Worm (Caenorhabditis elegans) whole organism, L1 larva: ENCODE data around the gene sulp-7.
A peak's percentile ranks its signal among the peaks of the same experiment; 100 is the strongest.

ENCODE experiments used
- F16B12.6 ChIP-seq: fragments of 150-350 bp; optimal IDR thresholded peaks from 2 replicates; lab custom pipeline; 2014; ENCODE audit warnings: missing biosample characterization, missing genetic modification characterization
- aha-1 ChIP-seq: fragments of 150-350 bp; optimal IDR thresholded peaks from 2 replicates; lab custom pipeline; 2014; ENCODE audit warnings: missing biosample characterization, missing genetic modification characterization
- blmp-1 ChIP-seq: fragments of 150-350 bp; optimal IDR thresholded peaks from 2 replicates; lab custom pipeline; 2014; ENCODE audit warnings: missing biosample characterization, missing genetic modification characterization
- ceh-82 ChIP-seq, 3 experiments: fragments of 150-350 bp in 1 of 3; sonication (generic microtip) in 2 of 3; optimal IDR thresholded peaks; 2 replicates each; lab custom pipeline; 2014 to 2017; ENCODE audit warnings: missing biosample characterization in 3 of 3, missing genetic modification characterization in 3 of 3
- ceh-88 ChIP-seq: fragments of 200-800 bp; sonication (Bioruptor generic); IDR thresholded peaks from 2 replicates; pipeline ENCODE4 v1.3.6; 2022; ENCODE audit warnings: missing genetic modification characterization, missing compliant biosample characterization
- dpl-1 ChIP-seq, 3 experiments: fragments of 150-350 bp in 2 of 3; sonication (generic microtip) in 1 of 3; optimal IDR thresholded peaks; 2 replicates each; lab custom pipeline; 2014 to 2017; ENCODE audit warnings: missing biosample characterization in 3 of 3, missing genetic modification characterization in 3 of 3, missing genetic modification reagents in 3 of 3
- dsc-1 ChIP-seq: sonication (generic microtip); optimal IDR thresholded peaks from 2 replicates; lab custom pipeline; 2016; ENCODE audit warnings: mild to moderate bottlenecking, missing genetic modification characterization, missing compliant biosample characterization
- efl-3 ChIP-seq: fragments of 200-800 bp; sonication (Bioruptor generic); optimal IDR thresholded peaks from 2 replicates; lab custom pipeline; 2018; ENCODE audit warnings: mild to moderate bottlenecking, missing genetic modification characterization, missing compliant biosample characterization
- egl-13 ChIP-seq: sonication (generic microtip); optimal IDR thresholded peaks from 2 replicates; lab custom pipeline; 2016; ENCODE audit warnings: missing genotype, missing genetic modification reagents, missing genetic modification characterization, missing compliant biosample characterization
- elt-2 ChIP-seq: sonication (generic microtip); optimal IDR thresholded peaks from 2 replicates; lab custom pipeline; 2016; ENCODE audit warnings: missing genetic modification characterization, mild to moderate bottlenecking, inconsistent platforms, missing compliant biosample characterization, missing genetic modification reagents
- elt-3 ChIP-seq, 6 experiments: fragments of 150-350 bp in 1 of 6; sonication (generic microtip); optimal IDR thresholded peaks; 2 replicates each; lab custom pipeline; 2017 to 2018; ENCODE audit warnings: missing biosample characterization in 6 of 6, missing genetic modification characterization in 6 of 6, inconsistent platforms in 1 of 6
- fkh-10 ChIP-seq: sonication (generic microtip); optimal IDR thresholded peaks from 2 replicates; lab custom pipeline; 2017; ENCODE audit warnings: missing biosample characterization, missing genetic modification reagents, missing genetic modification characterization
- fkh-8 ChIP-seq: sonication (generic microtip); optimal IDR thresholded peaks from 2 replicates; lab custom pipeline; 2016; ENCODE audit warnings: mild to moderate bottlenecking, missing genetic modification characterization, missing compliant biosample characterization
- fos-1 ChIP-seq: fragments of 150-350 bp; optimal IDR thresholded peaks from 2 replicates; lab custom pipeline; 2014; ENCODE audit warnings: missing biosample characterization, missing genetic modification characterization
- grh-1 ChIP-seq: fragments of 200-800 bp; sonication (Bioruptor generic); IDR thresholded peaks from 2 replicates; pipeline ENCODE4 v1.3.6; 2022; ENCODE audit warnings: missing genetic modification reagents, missing genetic modification characterization, missing compliant biosample characterization
- hlh-4 ChIP-seq: sonication (generic microtip); optimal IDR thresholded peaks from 2 replicates; lab custom pipeline; 2016; ENCODE audit warnings: mild to moderate bottlenecking, missing genetic modification characterization, missing compliant biosample characterization
- hpl-2 ChIP-seq: fragments of 150-350 bp; optimal IDR thresholded peaks from 2 replicates; lab custom pipeline; 2014; ENCODE audit warnings: missing biosample characterization, missing genetic modification reagents, missing genetic modification characterization
- irx-1 ChIP-seq: sonication (generic microtip); optimal IDR thresholded peaks from 2 replicates; lab custom pipeline; 2016; ENCODE audit warnings: missing genetic modification characterization, missing compliant biosample characterization
- isw-1 ChIP-seq: fragments of 200-800 bp; sonication (Bioruptor generic); IDR thresholded peaks from 2 replicates; pipeline ENCODE4 v1.3.6; 2022; ENCODE audit warnings: missing genetic modification characterization, missing compliant biosample characterization
- jun-1 ChIP-seq: fragments of 150-350 bp; optimal IDR thresholded peaks from 2 replicates; lab custom pipeline; 2014; ENCODE audit warnings: missing biosample characterization, missing genetic modification reagents, missing genetic modification characterization
- lin-14 ChIP-seq: fragments of 200-800 bp; sonication (Bioruptor generic); optimal IDR thresholded peaks from 2 replicates; lab custom pipeline; 2018; ENCODE audit warnings: mild to moderate bottlenecking, missing genetic modification characterization, moderate library complexity, missing compliant biosample characterization
- lin-35 ChIP-seq, 2 experiments: fragments of 150-350 bp; optimal IDR thresholded peaks; 2 replicates each; lab custom pipeline; 2014; ENCODE audit warnings: missing biosample characterization in 2 of 2, missing genetic modification characterization in 2 of 2, missing genetic modification reagents in 2 of 2
- lir-3 ChIP-seq: sonication (generic microtip); optimal IDR thresholded peaks from 2 replicates; lab custom pipeline; 2016; ENCODE audit warnings: mild to moderate bottlenecking, missing genetic modification characterization, moderate library complexity, missing compliant biosample characterization; ENCODE audit not compliant: poor library complexity
- lsy-2 ChIP-seq, 2 experiments: fragments of 150-350 bp; optimal IDR thresholded peaks; 2 replicates each; lab custom pipeline; 2014; ENCODE audit warnings: missing biosample characterization in 2 of 2, missing genetic modification characterization in 2 of 2
- mab-9 ChIP-seq: fragments of 200-800 bp; sonication (Bioruptor generic); IDR thresholded peaks from 2 replicates; pipeline ENCODE4 v1.3.6; 2022; ENCODE audit warnings: missing genetic modification reagents, missing genetic modification characterization, missing compliant biosample characterization
- mdl-1 ChIP-seq, 2 experiments: fragments of 150-350 bp; optimal IDR thresholded peaks; 2 replicates each; lab custom pipeline; 2014 to 2017; ENCODE audit warnings: missing biosample characterization in 2 of 2, missing genetic modification characterization in 2 of 2, inconsistent platforms in 1 of 2
- mef-2 ChIP-seq: fragments of 150-350 bp; optimal IDR thresholded peaks from 2 replicates; lab custom pipeline; 2014; ENCODE audit warnings: missing biosample characterization, missing genetic modification characterization
- mep-1 ChIP-seq: fragments of 150-350 bp; optimal IDR thresholded peaks from 2 replicates; lab custom pipeline; 2014; ENCODE audit warnings: missing biosample characterization, missing genetic modification characterization
- nhr-19 ChIP-seq: fragments of 200-800 bp; sonication (Bioruptor generic); conservative IDR thresholded peaks from 2 replicates; pipeline ENCODE4 v1.3.6; 2022; ENCODE audit warnings: missing genetic modification characterization, missing compliant biosample characterization
- nhr-20 ChIP-seq: sonication (generic microtip); optimal IDR thresholded peaks from 2 replicates; lab custom pipeline; 2016; ENCODE audit warnings: mild to moderate bottlenecking, missing genetic modification characterization, missing compliant biosample characterization
- nhr-47 ChIP-seq: sonication (generic microtip); optimal IDR thresholded peaks from 2 replicates; lab custom pipeline; 2016; ENCODE audit warnings: mild to moderate bottlenecking, missing genetic modification characterization, moderate library complexity, missing compliant biosample characterization
- nhr-71 ChIP-seq: sonication (generic microtip); optimal IDR thresholded peaks from 2 replicates; lab custom pipeline; 2016; ENCODE audit warnings: mild to moderate bottlenecking, missing genetic modification characterization, moderate library complexity, missing compliant biosample characterization
- nhr-76 ChIP-seq: sonication (generic microtip); optimal IDR thresholded peaks from 2 replicates; lab custom pipeline; 2017; ENCODE audit warnings: missing biosample characterization, missing genetic modification characterization
- nhr-84 ChIP-seq: sonication (generic microtip); optimal IDR thresholded peaks from 2 replicates; lab custom pipeline; 2017; ENCODE audit warnings: missing biosample characterization, missing genetic modification characterization
- pax-3 ChIP-seq: fragments of 200-800 bp; sonication (Bioruptor generic); optimal IDR thresholded peaks from 2 replicates; lab custom pipeline; 2018; ENCODE audit warnings: mild to moderate bottlenecking, missing genetic modification characterization, moderate library complexity, missing compliant biosample characterization
- pqm-1 ChIP-seq: sonication (generic microtip); optimal IDR thresholded peaks from 3 replicates; lab custom pipeline; 2017; ENCODE audit warnings: missing biosample characterization, missing genetic modification characterization
- rnt-1 ChIP-seq: sonication (generic microtip); optimal IDR thresholded peaks from 2 replicates; lab custom pipeline; 2016; ENCODE audit warnings: mild to moderate bottlenecking, missing genetic modification characterization, moderate library complexity, missing compliant biosample characterization
- skn-1 ChIP-seq: fragments of 150-350 bp; optimal IDR thresholded peaks from 2 replicates; lab custom pipeline; 2014; ENCODE audit warnings: missing biosample characterization, missing genetic modification characterization
- snpc-4 ChIP-seq: fragments of 150-350 bp; optimal IDR thresholded peaks from 2 replicates; lab custom pipeline; 2014; ENCODE audit warnings: missing biosample characterization, missing genetic modification characterization
- snu-23 ChIP-seq: sonication (generic microtip); optimal IDR thresholded peaks from 2 replicates; lab custom pipeline; 2016; ENCODE audit warnings: missing genetic modification characterization, missing compliant biosample characterization
- sox-4 ChIP-seq: sonication (generic microtip); optimal IDR thresholded peaks from 2 replicates; lab custom pipeline; 2016; ENCODE audit warnings: missing genetic modification characterization, missing compliant biosample characterization
- swsn-7 ChIP-seq: sonication (generic microtip); optimal IDR thresholded peaks from 2 replicates; lab custom pipeline; 2016; ENCODE audit warnings: missing genetic modification characterization, missing compliant biosample characterization
- tbx-2 ChIP-seq: sonication (generic microtip); optimal IDR thresholded peaks from 2 replicates; lab custom pipeline; 2016; ENCODE audit warnings: missing genetic modification characterization, missing compliant biosample characterization
- tlp-1 ChIP-seq: fragments of 150-350 bp; optimal IDR thresholded peaks from 2 replicates; lab custom pipeline; 2014; ENCODE audit warnings: missing biosample characterization, missing genetic modification characterization
- unc-62 ChIP-seq: fragments of 150-350 bp; optimal IDR thresholded peaks from 2 replicates; lab custom pipeline; 2014; ENCODE audit warnings: missing biosample characterization, missing genetic modification reagents, missing genetic modification characterization
- unc-86 ChIP-seq: sonication (generic microtip); optimal IDR thresholded peaks from 2 replicates; lab custom pipeline; 2016; ENCODE audit warnings: missing genetic modification characterization, missing compliant biosample characterization
- unc-98 ChIP-seq: fragments of 200-800 bp; sonication (Bioruptor generic); IDR thresholded peaks from 2 replicates; pipeline ENCODE4 v1.3.6; 2022; ENCODE audit warnings: missing genetic modification characterization, missing compliant biosample characterization
- vab-15 ChIP-seq: sonication (generic microtip); optimal IDR thresholded peaks from 2 replicates; lab custom pipeline; 2017; ENCODE audit warnings: missing genotype, mild to moderate bottlenecking, missing genetic modification characterization, missing compliant biosample characterization
- zag-1 ChIP-seq: fragments of 150-350 bp; optimal IDR thresholded peaks from 2 replicates; lab custom pipeline; 2014; ENCODE audit warnings: missing biosample characterization, missing genetic modification characterization
- ztf-11 ChIP-seq, 2 experiments: sonication (generic microtip); optimal IDR thresholded peaks; 2 replicates each; lab custom pipeline; 2016 to 2017; ENCODE audit warnings: missing genetic modification characterization in 2 of 2, missing biosample characterization in 1 of 2, missing compliant biosample characterization in 1 of 2
- ztf-4 ChIP-seq: fragments of 150-350 bp; optimal IDR thresholded peaks from 2 replicates; lab custom pipeline; 2014; ENCODE audit warnings: missing biosample characterization, missing genetic modification characterization

The sulp-7 gene

ce11 chrX:11034430-11035117 lies 45.9 kb upstream of the sulp-7 start:
- TF ChIP-seq swsn-7 (tag; lab: Kevin White, UChicago) (peak; percentile 40), snu-23 (GFP tag; lab: Kevin White, UChicago) (peak; percentile 44), hlh-4 (tag; lab: Kevin White, UChicago) (no peak), nhr-19 (GFP tag; lab: Robert Waterston, UW) (no peak), fkh-10 (GFP tag; lab: Kevin White, UChicago) (peak; percentile 72), nhr-76 (no peak), ceh-82 (tag; optimal IDR thresholded peaks at IDR 0.05; lab: Kevin White, UChicago) (peak in 2 of 3 experiments; percentile 40 to 48), dpl-1 (GFP tag; optimal IDR thresholded peaks at IDR 0.05; lab: Kevin White, UChicago) (no peak), egl-13 (tag; lab: Kevin White, UChicago) (no peak), F16B12.6 (tag; lab: Kevin White, UChicago) (no peak), ztf-4 (tag; lab: Kevin White, UChicago) (no peak), lin-35 (GFP tag; optimal IDR thresholded peaks at IDR 0.05; lab: Kevin White, UChicago) (peak in 1 of 2 experiments; percentile 7), mef-2 (tag; lab: Kevin White, UChicago) (no peak), elt-2 (peak; percentile 17), pqm-1 (tag; lab: Kevin White, UChicago) (no peak), vab-15 (no peak), unc-86 (tag; lab: Kevin White, UChicago) (peak; percentile 19), lir-3 (tag; lab: Kevin White, UChicago) (no peak), skn-1 (tag; lab: Kevin White, UChicago) (no peak), aha-1 (no peak), mab-9 (no peak), fkh-8 (tag; lab: Kevin White, UChicago) (peak; percentile 27), jun-1 (tag; lab: Kevin White, UChicago) (no peak), tlp-1 (tag; lab: Kevin White, UChicago) (no peak), nhr-20 (tag; lab: Kevin White, UChicago) (peak; percentile 4), pax-3 (no peak), ztf-11 (tag; optimal IDR thresholded peaks at IDR 0.05; lab: Kevin White, UChicago) (no peak), nhr-71 (tag; lab: Kevin White, UChicago) (peak; percentile 35), tbx-2 (tag; lab: Kevin White, UChicago) (peak; percentile 40), grh-1 (GFP tag; lab: Robert Waterston, UW) (no peak), rnt-1 (tag; lab: Kevin White, UChicago) (peak; percentile 18), lsy-2 (tag; optimal IDR thresholded peaks at IDR 0.05; lab: Kevin White, UChicago) (peak in 1 of 2 experiments; percentile 19), fos-1 (tag; lab: Kevin White, UChicago) (no peak), mep-1 (tag; lab: Kevin White, UChicago) (peak; percentile 12), nhr-47 (peak; percentile 40), isw-1 (GFP tag; lab: Robert Waterston, UW) (no peak), lin-14 (GFP tag; lab: Kevin White, UChicago) (peak; percentile 83), dsc-1 (tag; lab: Kevin White, UChicago) (peak; percentile 6), efl-3 (GFP tag; lab: Kevin White, UChicago) (no peak), blmp-1 (no peak), snpc-4 (tag; lab: Kevin White, UChicago) (no peak)

- TF ChIP-seq nhr-20 (tag; lab: Kevin White, UChicago), result peak; percentile 16
- TF ChIP-seq elt-3 (tag; optimal IDR thresholded peaks at IDR 0.05; lab: Kevin White, UChicago), result no peak
- TF ChIP-seq irx-1, result no peak
- TF ChIP-seq ceh-88 (GFP tag; lab: Robert Waterston, UW), result no peak
- TF ChIP-seq efl-3 (GFP tag; lab: Kevin White, UChicago), result no peak
- TF ChIP-seq mdl-1 (tag; optimal IDR thresholded peaks at IDR 0.05; lab: Kevin White, UChicago), result peak in 1 of 2 experiments; percentile 18
- TF ChIP-seq hpl-2 (GFP tag; lab: Kevin White, UChicago), result no peak
- TF ChIP-seq hlh-4 (tag; lab: Kevin White, UChicago), result no peak
- no peak for TF ChIP-seq aha-1
- TF ChIP-seq nhr-84 (tag; lab: Kevin White, UChicago), result no peak
- peak in 1 of 2 experiments; percentile 18 for TF ChIP-seq lsy-2 (tag; optimal IDR thresholded peaks at IDR 0.05; lab: Kevin White, UChicago)
- no peak for TF ChIP-seq elt-2
- TF ChIP-seq zag-1 (tag; lab: Kevin White, UChicago), result no peak
- TF ChIP-seq lin-35 (GFP tag; optimal IDR thresholded peaks at IDR 0.05; lab: Kevin White, UChicago), result no peak
- TF ChIP-seq sox-4, result no peak
- TF ChIP-seq lin-14 (GFP tag; lab: Kevin White, UChicago), result peak; percentile 85
- TF ChIP-seq unc-62 (GFP tag; lab: Kevin White, UChicago), result no peak
- no peak for TF ChIP-seq swsn-7 (tag; lab: Kevin White, UChicago)
- no peak for TF ChIP-seq blmp-1
- no peak for TF ChIP-seq fkh-10 (GFP tag; lab: Kevin White, UChicago)
- no peak for TF ChIP-seq unc-98 (GFP tag; lab: Robert Waterston, UW)
These were observed 44.9 kb upstream of the sulp-7 start for ce11 chrX:11035563-11035962.
